Fruit fly (Drosophila melanogaster): ENCODE data around the gene CG11226.

Gene CG11226

DNA sequence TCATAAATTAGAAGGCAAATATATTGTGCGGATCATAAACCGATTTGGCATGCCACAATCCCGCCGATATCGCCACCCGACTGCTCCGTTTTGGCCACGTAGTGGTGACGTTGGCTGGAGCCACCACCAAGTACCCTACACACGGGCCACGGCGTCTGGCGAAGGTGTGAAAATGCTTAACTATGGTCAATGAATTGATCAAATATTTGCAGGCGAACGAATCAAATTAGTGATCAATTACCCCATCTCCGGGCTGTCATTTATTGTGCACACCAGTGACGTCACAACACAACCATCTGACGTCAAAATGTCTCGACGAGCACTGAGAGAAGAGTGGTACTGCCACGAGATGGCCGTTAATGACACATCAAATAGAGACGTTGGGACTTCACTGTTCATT, 50.8 kb downstream of the CG11226 start:
- TF ChIP-seq fru (GFP tag; optimal IDR thresholded peaks at IDR 0.05) (no peak), Myc (optimal IDR thresholded peaks at IDR 0.05) (no peak), Sp1 (GFP tag; optimal IDR thresholded peaks at IDR 0.05) (no peak), HLH106 (tag; optimal IDR thresholded peaks at IDR 0.05) (no peak), Dfd (GFP tag; optimal IDR thresholded peaks at IDR 0.05) (no peak), sv (GFP tag; optimal IDR thresholded peaks at IDR 0.05) (no peak), h (GFP tag; optimal IDR thresholded peaks at IDR 0.05) (no peak), rgr (GFP tag; optimal IDR thresholded peaks at IDR 0.05) (no peak), jim (GFP tag; optimal IDR thresholded peaks at IDR 0.05) (no peak), lola (GFP tag; optimal IDR thresholded peaks at IDR 0.05) (no peak), dmrt93B (GFP tag; optimal IDR thresholded peaks at IDR 0.05) (no peak), usp (GFP tag; optimal IDR thresholded peaks at IDR 0.05) (no peak), CG32264 (GFP tag; optimal IDR thresholded peaks at IDR 0.05) (no peak), dl (GFP tag; optimal IDR thresholded peaks at IDR 0.05; ENCODE audit: insufficient read depth in 1 of 2, partially characterized antibody in 2 of 2) (no peak), Rel (GFP tag; optimal IDR thresholded peaks at IDR 0.05) (no peak), Rel (tag; optimal IDR thresholded peaks at IDR 0.05) (no peak), CG9705 (GFP tag; optimal IDR thresholded peaks at IDR 0.05) (no peak), foxo (GFP tag; optimal IDR thresholded peaks at IDR 0.05) (no peak)
